Worm (Caenorhabditis elegans): ENCODE data around the gene T28D6.4.

DNA sequence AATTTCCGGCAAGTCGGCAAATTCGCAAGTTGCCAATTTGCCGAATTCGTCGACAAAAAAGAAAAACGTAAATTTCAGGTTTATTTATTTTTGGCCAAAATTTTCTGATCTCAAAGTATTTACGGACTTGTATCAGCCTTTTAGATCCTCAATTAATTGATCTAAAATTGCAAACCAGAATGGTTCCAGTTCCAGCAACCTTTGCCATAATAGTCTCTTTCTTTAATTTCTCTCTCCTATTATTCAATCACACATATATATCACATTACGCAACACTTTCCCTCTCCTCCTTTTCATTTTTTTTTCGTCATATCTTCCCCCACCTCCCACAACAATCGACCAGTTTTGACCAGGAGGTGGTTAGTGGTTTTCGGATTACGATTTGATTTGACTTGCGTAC, 37.2 kb downstream of the T28D6.4 start, which contains the start of gene Y47D3B.3:
- TF ChIP-seq lin-13 (tag; optimal IDR thresholded peaks at IDR 0.05) (no peak), elt-1 (tag; optimal IDR thresholded peaks at IDR 0.05; ENCODE audit: borderline replicate concordance, insufficient read depth) (no peak), nhr-237 (tag; optimal IDR thresholded peaks at IDR 0.05) (no peak), blmp-1 (tag; optimal IDR thresholded peaks at IDR 0.05) (no peak), lin-32 (GFP tag; optimal IDR thresholded peaks at IDR 0.05) (no peak), lsy-2 (tag; optimal IDR thresholded peaks at IDR 0.05) (no peak), ztf-11 (tag; optimal IDR thresholded peaks at IDR 0.05) (no peak), snpc-4 (tag; optimal IDR thresholded peaks at IDR 0.05) (no peak), elt-3 (tag; optimal IDR thresholded peaks at IDR 0.05) (no peak), nhr-76 (tag; optimal IDR thresholded peaks at IDR 0.05) (no peak), nhr-2 (tag; optimal IDR thresholded peaks at IDR 0.05) (no peak), unc-62 (GFP tag; optimal IDR thresholded peaks at IDR 0.05) (no peak), ceh-83 (GFP tag; optimal IDR thresholded peaks at IDR 0.05) (no peak), pha-4 (tag; optimal IDR thresholded peaks at IDR 0.05) (no peak)
